Fruit fly (Drosophila melanogaster): Measurements from ENCODE around the gene CG9839.

DNA sequence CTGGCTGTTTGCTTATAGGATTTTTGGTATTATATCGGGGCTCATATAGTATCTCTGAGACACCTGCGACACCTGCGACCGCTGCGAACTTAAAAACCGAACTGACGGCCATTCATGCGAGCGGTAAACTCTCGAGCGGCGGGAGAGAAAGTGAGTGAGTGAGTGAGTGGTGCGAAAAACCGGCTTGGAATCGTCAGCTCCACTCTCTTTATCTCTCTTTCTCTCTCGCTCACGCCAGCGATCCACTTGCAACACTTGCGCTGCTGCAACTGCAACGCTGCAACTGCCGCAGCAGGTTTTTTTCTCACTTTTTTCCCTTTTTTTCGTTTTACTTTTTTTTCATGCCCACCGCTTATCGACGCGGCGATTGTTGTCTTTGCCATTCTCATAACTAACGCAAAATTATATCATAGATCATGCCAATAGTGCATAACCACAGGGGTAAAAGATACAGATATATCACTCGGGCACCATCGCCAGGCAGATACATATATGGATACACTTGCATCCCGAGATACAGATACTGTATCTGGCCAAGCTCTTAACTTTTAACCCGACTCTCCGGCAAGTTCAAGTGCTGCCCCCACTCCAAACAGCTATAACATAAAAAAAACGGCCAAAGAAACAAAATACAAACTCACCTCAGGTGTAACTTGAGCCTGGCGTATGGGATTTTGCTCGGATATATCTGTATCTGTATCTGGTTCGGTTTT, 13.0 kb downstream of the CG9839 start:
- TF ChIP-seq pan (optimal IDR thresholded peaks at IDR 0.05) (peak; percentile 39), Dll (optimal IDR thresholded peaks at IDR 0.05) (peak; percentile 16), psq (optimal IDR thresholded peaks at IDR 0.05) (no peak), CG8478 (optimal IDR thresholded peaks at IDR 0.05) (no peak), usp (GFP tag; optimal IDR thresholded peaks at IDR 0.05) (no peak)

All from whole organism.